Worm (Caenorhabditis elegans) whole organism, early embryonic: Measurements from ENCODE around the gene clec-41.

ENCODE experiments used
- aly-1 ChIP-seq: sonication (generic microtip); optimal IDR thresholded peaks from 2 replicates; lab custom pipeline; 2016; ENCODE audit warnings: missing genetic modification characterization, missing compliant biosample characterization
- ama-1 ChIP-seq: fragments of 150-350 bp; optimal IDR thresholded peaks from 2 replicates; lab custom pipeline; 2014
- ceh-36 ChIP-seq: sonication (generic microtip); optimal IDR thresholded peaks from 2 replicates; lab custom pipeline; 2016; ENCODE audit warnings: missing genetic modification characterization, inconsistent platforms, missing compliant biosample characterization
- flt-1 ChIP-seq: fragments of 200-800 bp; sonication (Bioruptor generic); IDR thresholded peaks from 2 replicates; pipeline ENCODE4 v1.3.6; 2022; ENCODE audit warnings: missing genetic modification characterization, missing compliant biosample characterization
- hmg-4 ChIP-seq: fragments of 200-800 bp; sonication (Bioruptor generic); optimal IDR thresholded peaks from 2 replicates; lab custom pipeline; 2018; ENCODE audit warnings: mild to moderate bottlenecking, missing genetic modification characterization, missing compliant biosample characterization
- pes-1 ChIP-seq: fragments of 200-800 bp; sonication (Bioruptor generic); IDR thresholded peaks from 2 replicates; pipeline ENCODE4 v1.3.6; 2022; ENCODE audit warnings: missing genetic modification reagents, missing genetic modification characterization, missing compliant biosample characterization
- sea-1 ChIP-seq: fragments of 200-800 bp; sonication (Bioruptor generic); conservative IDR thresholded peaks from 2 replicates; pipeline ENCODE4 v1.3.6; 2022; ENCODE audit warnings: missing genetic modification characterization, missing compliant biosample characterization
- tra-4 ChIP-seq: sonication (generic microtip); optimal IDR thresholded peaks from 2 replicates; lab custom pipeline; 2017; ENCODE audit warnings: missing genetic modification characterization, missing compliant biosample characterization

DNA sequence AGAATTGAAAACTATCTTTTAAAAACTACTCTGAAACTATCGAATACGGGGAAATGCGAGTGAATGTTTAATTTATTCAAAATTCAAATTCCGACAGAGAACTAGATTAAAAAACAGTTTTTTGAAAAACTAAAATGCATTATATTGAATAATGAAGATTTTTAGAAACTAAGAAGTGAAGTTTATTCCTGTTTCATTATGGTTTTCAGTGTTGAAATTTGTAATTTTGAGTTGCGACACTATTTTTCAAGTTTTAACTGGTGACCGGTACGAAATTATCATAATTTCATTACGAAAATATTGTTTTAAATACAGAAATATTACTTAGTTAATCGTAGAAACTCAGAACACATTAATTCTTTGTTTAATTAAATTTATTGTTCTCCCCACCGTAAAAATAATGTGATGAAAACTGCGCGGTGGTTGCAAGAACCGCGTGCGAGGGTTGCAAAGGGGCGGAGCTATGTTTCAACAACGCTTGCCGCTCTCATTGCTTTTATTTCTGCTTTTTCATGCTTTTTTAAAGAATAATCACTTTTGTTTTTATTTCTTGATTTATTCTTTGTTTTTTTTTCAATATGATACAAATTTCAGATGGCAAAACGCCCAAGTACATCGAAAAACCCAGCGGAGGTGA is 38.3 kb upstream of the clec-41 start, which contains the start of gene him-17:
- TF ChIP-seq ama-1 = no peak
- TF ChIP-seq pes-1 = peak; percentile 71
- TF ChIP-seq ceh-36 = peak; percentile 56
- 0 out of 2 replicates have a peak, but pooled peaks have one; percentile 13 for TF ChIP-seq flt-1 (GFP tag; lab: Robert Waterston, UW)
- TF ChIP-seq sea-1 (GFP tag; lab: Robert Waterston, UW) = no peak; the same call in 1 of the 2 replicates
- peak; percentile 63 for TF ChIP-seq hmg-4 (GFP tag; lab: Kevin White, UChicago)
- TF ChIP-seq tra-4 (tag; lab: Kevin White, UChicago) = peak; percentile 57
- TF ChIP-seq aly-1 (tag; lab: Kevin White, UChicago) = no peak
